Worm (Caenorhabditis elegans) whole organism, early embryonic: ENCODE data around the gene nhr-242.

Experiments
- B0310.2 ChIP-seq: sonication (generic microtip); optimal IDR thresholded peaks from 2 replicates; lab custom pipeline; 2016; ENCODE audit warnings: mild to moderate bottlenecking, missing genetic modification characterization, missing compliant biosample characterization
- F13C5.2 ChIP-seq: sonication (generic microtip); optimal IDR thresholded peaks from 2 replicates; lab custom pipeline; 2017; ENCODE audit warnings: mild to moderate bottlenecking, missing genetic modification characterization, inconsistent platforms, missing compliant biosample characterization
- aly-1 ChIP-seq: sonication (generic microtip); optimal IDR thresholded peaks from 2 replicates; lab custom pipeline; 2016; ENCODE audit warnings: missing genetic modification characterization, missing compliant biosample characterization
- ama-1 ChIP-seq: fragments of 150-350 bp; optimal IDR thresholded peaks from 2 replicates; lab custom pipeline; 2014
- ceh-13 ChIP-seq: fragments of 200-800 bp; sonication (Bioruptor generic); optimal IDR thresholded peaks from 2 replicates; lab custom pipeline; 2018; ENCODE audit warnings: mild to moderate bottlenecking, missing genetic modification characterization, missing compliant biosample characterization
- ets-7 ChIP-seq: sonication (generic microtip); optimal IDR thresholded peaks from 2 replicates; lab custom pipeline; 2016; ENCODE audit warnings: missing genotype, missing genetic modification characterization, missing compliant biosample characterization
- flt-1 ChIP-seq: fragments of 200-800 bp; sonication (Bioruptor generic); IDR thresholded peaks from 2 replicates; pipeline ENCODE4 v1.3.6; 2022; ENCODE audit warnings: missing genetic modification characterization, missing compliant biosample characterization
- hmbx-1 ChIP-seq: sonication (generic microtip); optimal IDR thresholded peaks from 2 replicates; lab custom pipeline; 2016; ENCODE audit warnings: mild to moderate bottlenecking, missing genetic modification characterization, missing compliant biosample characterization
- hmg-4 ChIP-seq: fragments of 200-800 bp; sonication (Bioruptor generic); optimal IDR thresholded peaks from 2 replicates; lab custom pipeline; 2018; ENCODE audit warnings: mild to moderate bottlenecking, missing genetic modification characterization, missing compliant biosample characterization
- hnd-1 ChIP-seq: sonication (generic microtip); optimal IDR thresholded peaks from 2 replicates; lab custom pipeline; 2016; ENCODE audit warnings: missing genetic modification characterization, missing compliant biosample characterization
- pes-1 ChIP-seq: fragments of 200-800 bp; sonication (Bioruptor generic); IDR thresholded peaks from 2 replicates; pipeline ENCODE4 v1.3.6; 2022; ENCODE audit warnings: missing genetic modification reagents, missing genetic modification characterization, missing compliant biosample characterization
- scrt-1 ChIP-seq: fragments of 200-800 bp; sonication (Bioruptor generic); IDR thresholded peaks from 2 replicates; pipeline ENCODE4 v1.3.6; 2022; ENCODE audit warnings: missing genetic modification characterization, missing compliant biosample characterization
- sea-1 ChIP-seq: fragments of 200-800 bp; sonication (Bioruptor generic); conservative IDR thresholded peaks from 2 replicates; pipeline ENCODE4 v1.3.6; 2022; ENCODE audit warnings: missing genetic modification characterization, missing compliant biosample characterization
- tra-4 ChIP-seq: sonication (generic microtip); optimal IDR thresholded peaks from 2 replicates; lab custom pipeline; 2017; ENCODE audit warnings: missing genetic modification characterization, missing compliant biosample characterization

- no peak for TF ChIP-seq ama-1 (lab: Kevin White, UChicago)
- no peak for TF ChIP-seq sea-1 (GFP tag; lab: Robert Waterston, UW)
- no peak for TF ChIP-seq tra-4
- no peak for TF ChIP-seq hmbx-1 (tag; lab: Kevin White, UChicago)
- no peak for TF ChIP-seq aly-1 (tag; lab: Kevin White, UChicago)
- TF ChIP-seq pes-1 (GFP tag; lab: Robert Waterston, UW) = no peak
- TF ChIP-seq scrt-1 = no peak
- no peak for TF ChIP-seq ets-7 (tag; lab: Kevin White, UChicago)
- TF ChIP-seq hnd-1 = no peak
- TF ChIP-seq flt-1 (GFP tag; lab: Robert Waterston, UW) = no peak
- TF ChIP-seq B0310.2 (tag; lab: Kevin White, UChicago) = no peak
- TF ChIP-seq hmg-4 (GFP tag; lab: Kevin White, UChicago) = no peak
- TF ChIP-seq F13C5.2 = no peak
- TF ChIP-seq ceh-13 = no peak
Measured at ce11 chrIV:2549542-2549941, 31.8 kb downstream of the nhr-242 start.
